Worm (Caenorhabditis elegans) whole organism, young adult: ENCODE data around the gene his-5.

Source experiments
- Y95B8A.8 ChIP-seq: fragments of 200-800 bp; sonication (Bioruptor generic); IDR thresholded peaks from 2 replicates; pipeline ENCODE4 v1.3.6; 2022; ENCODE audit warnings: missing genetic modification reagents, missing genetic modification characterization, missing compliant biosample characterization
- attf-3 ChIP-seq: fragments of 200-800 bp; sonication (Bioruptor generic); conservative IDR thresholded peaks from 2 replicates; pipeline ENCODE4 v1.3.6; 2022; ENCODE audit warnings: missing genetic modification reagents, missing genetic modification characterization, missing compliant biosample characterization
- lsy-27 ChIP-seq: sonication (generic microtip); optimal IDR thresholded peaks from 2 replicates; lab custom pipeline; 2017; ENCODE audit warnings: missing genetic modification characterization, mild to moderate bottlenecking, missing compliant biosample characterization, antibody characterized with exemption, missing genotype, borderline replicate concordance; ENCODE audit not compliant: insufficient read depth

DNA sequence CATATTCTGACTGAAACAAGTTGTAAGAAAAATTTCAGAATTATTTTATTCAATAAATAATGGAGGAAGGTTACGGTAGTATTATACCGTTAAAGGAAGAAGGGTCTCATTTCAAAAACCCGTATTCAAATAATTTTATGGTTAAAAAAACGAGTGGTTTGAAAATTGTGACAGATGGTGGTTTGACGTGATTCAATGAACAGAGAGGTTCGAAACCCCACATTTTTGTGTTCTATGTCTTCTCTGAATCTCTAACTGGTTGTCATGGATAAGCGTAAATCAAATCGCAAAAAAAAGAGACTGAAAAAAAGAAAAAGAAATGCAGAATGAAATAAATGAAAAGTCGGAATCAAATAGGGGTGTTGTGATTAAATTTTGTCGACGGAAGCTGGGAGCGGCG is 27.7 kb upstream of the his-5 start, which contains the start of gene ZK994.6:
- TF ChIP-seq lsy-27 (tag; lab: Kevin White, UChicago) (no peak), Y95B8A.8 (GFP tag; lab: Robert Waterston, UW) (no peak), attf-3 (GFP tag; lab: Robert Waterston, UW) (no peak)
